Fruit fly (Drosophila melanogaster) whole organism, embryonic: ENCODE results near the gene CG15337.
A peak's percentile ranks its signal among the peaks of the same experiment; 100 is the strongest.

Experiments
- B-H1 ChIP-seq: fragments of 200-800 bp; sonication (Bioruptor generic); IDR thresholded peaks from 3 replicates; pipeline ENCODE4 v1.3.6; 2022; ENCODE audit warnings: missing biosample characterization, missing genetic modification characterization
- B-H2 ChIP-seq: fragments of 200-800 bp; sonication (Bioruptor generic); optimal IDR thresholded peaks from 2 replicates; lab custom pipeline; 2018; ENCODE audit warnings: missing biosample characterization, mild to moderate bottlenecking, missing genetic modification characterization
- C15 ChIP-seq: fragments of 200-800 bp; sonication (Bioruptor generic); IDR thresholded peaks from 3 replicates; pipeline ENCODE4 v1.3.6; 2022; ENCODE audit warnings: missing biosample characterization, missing genetic modification characterization
- CG14441 ChIP-seq: fragments of 200-800 bp; sonication (Bioruptor generic); IDR thresholded peaks from 2 replicates; pipeline ENCODE4 v1.3.6; 2022; ENCODE audit warnings: missing biosample characterization, missing genetic modification characterization
- CG1647 ChIP-seq: fragments of 200-800 bp; sonication (Bioruptor generic); optimal IDR thresholded peaks from 3 replicates; lab custom pipeline; 2016; ENCODE audit warnings: missing biosample characterization, missing genetic modification characterization
- CG17612 ChIP-seq: fragments of 200-800 bp; sonication (Bioruptor generic); IDR thresholded peaks from 2 replicates; pipeline ENCODE4 v1.3.6; 2022; ENCODE audit warnings: missing biosample characterization, missing genetic modification characterization
- CG18764 ChIP-seq: fragments of 200-800 bp; sonication (Bioruptor generic); optimal IDR thresholded peaks from 3 replicates; lab custom pipeline; 2016; ENCODE audit warnings: missing biosample characterization, missing genetic modification characterization
- CG3065 ChIP-seq: fragments of 200-800 bp; sonication (Bioruptor generic); optimal IDR thresholded peaks from 2 replicates; lab custom pipeline; 2016; ENCODE audit warnings: missing biosample characterization, missing genetic modification characterization
- CG31224 ChIP-seq: fragments of 200-800 bp; sonication (Bioruptor generic); IDR thresholded peaks from 2 replicates; pipeline ENCODE4 v1.3.6; 2022; ENCODE audit warnings: missing biosample characterization, missing genetic modification characterization
- CG3281 ChIP-seq: fragments of 200-800 bp; sonication (Bioruptor generic); optimal IDR thresholded peaks from 3 replicates; lab custom pipeline; 2017; ENCODE audit warnings: missing biosample characterization, mild to moderate bottlenecking, missing genetic modification characterization
- CG34376 ChIP-seq: fragments of 200-800 bp; sonication (Bioruptor generic); optimal IDR thresholded peaks from 2 replicates; lab custom pipeline; 2018; ENCODE audit warnings: missing biosample characterization, mild to moderate bottlenecking, missing genetic modification characterization
- CG3995 ChIP-seq: fragments of 200-800 bp; sonication (Bioruptor generic); optimal IDR thresholded peaks from 3 replicates; lab custom pipeline; 2016; ENCODE audit warnings: missing biosample characterization, missing genetic modification characterization
- CG4328 ChIP-seq: fragments of 200-800 bp; sonication (Bioruptor generic); optimal IDR thresholded peaks from 3 replicates; lab custom pipeline; 2017; ENCODE audit warnings: missing biosample characterization, missing genetic modification reagents, missing genetic modification characterization
- CG4424 ChIP-seq: fragments of 200-800 bp; sonication (Bioruptor generic); optimal IDR thresholded peaks from 3 replicates; lab custom pipeline; 2016; ENCODE audit warnings: missing biosample characterization, missing genetic modification characterization
- CG6272 ChIP-seq: fragments of 200-800 bp; sonication (Bioruptor generic); IDR thresholded peaks from 2 replicates; pipeline ENCODE4 v1.3.6; 2022; ENCODE audit warnings: missing biosample characterization, missing genetic modification characterization
- CG7357 ChIP-seq: fragments of 200-800 bp; sonication (Bioruptor generic); IDR thresholded peaks from 3 replicates; pipeline ENCODE4 v1.3.6; 2022; ENCODE audit warnings: missing biosample characterization, missing genetic modification characterization
- CG7987 ChIP-seq: fragments of 200-800 bp; sonication (Bioruptor generic); optimal IDR thresholded peaks from 2 replicates; lab custom pipeline; 2018; ENCODE audit warnings: missing biosample characterization, mild to moderate bottlenecking, missing genetic modification characterization, moderate library complexity
- CG8359 ChIP-seq: fragments of 200-800 bp; sonication (Bioruptor generic); optimal IDR thresholded peaks from 2 replicates; lab custom pipeline; 2017; ENCODE audit warnings: missing biosample characterization, mild to moderate bottlenecking, missing genetic modification characterization, borderline replicate concordance
- CG8924 ChIP-seq: fragments of 200-800 bp; optimal IDR thresholded peaks from 3 replicates; lab custom pipeline; 2019; ENCODE audit warnings: missing biosample characterization, mild to moderate bottlenecking, missing genetic modification characterization, moderate library complexity
- CoRest ChIP-seq: fragments of 200-800 bp; sonication (Bioruptor generic); optimal IDR thresholded peaks from 3 replicates; lab custom pipeline; 2018; ENCODE audit warnings: missing biosample characterization, mild to moderate bottlenecking, missing genetic modification characterization, moderate library complexity
- Fer3 ChIP-seq: fragments of 200-800 bp; sonication (Bioruptor generic); optimal IDR thresholded peaks from 2 replicates; lab custom pipeline; 2018; ENCODE audit warnings: missing biosample characterization, mild to moderate bottlenecking, missing genetic modification characterization, moderate library complexity
- H15 ChIP-seq: fragments of 200-800 bp; sonication (Bioruptor generic); IDR thresholded peaks from 3 replicates; pipeline ENCODE4 v1.3.6; 2022; ENCODE audit warnings: missing biosample characterization, missing genetic modification characterization
- Hey ChIP-seq: fragments of 200-800 bp; sonication (Bioruptor generic); optimal IDR thresholded peaks from 3 replicates; lab custom pipeline; 2018; ENCODE audit warnings: missing biosample characterization, mild to moderate bottlenecking, missing genetic modification characterization
- HmgZ ChIP-seq: fragments of 200-800 bp; sonication (Bioruptor generic); optimal IDR thresholded peaks from 2 replicates; lab custom pipeline; 2018; ENCODE audit warnings: missing biosample characterization, mild to moderate bottlenecking, missing genetic modification characterization
- Lpt ChIP-seq: fragments of >200 bp; optimal IDR thresholded peaks from 2 replicates; lab custom pipeline; 2018; ENCODE audit warnings: missing biosample characterization, missing genetic modification characterization
- Mes4 ChIP-seq: fragments of 200-800 bp; sonication (Bioruptor generic); optimal IDR thresholded peaks from 2 replicates; lab custom pipeline; 2016; ENCODE audit warnings: missing biosample characterization, missing genetic modification characterization
- Sry-δ ChIP-seq: fragments of 200-800 bp; sonication (Bioruptor generic); optimal IDR thresholded peaks from 2 replicates; lab custom pipeline; 2016; ENCODE audit warnings: missing biosample characterization, missing genetic modification characterization
- Stat92E ChIP-seq, 3 experiments: fragments of >200 bp in 2 of 3; fragments of 200-800 bp in 1 of 3; sonication (Bioruptor generic) in 1 of 3; optimal IDR thresholded peaks; 2 replicates each; lab custom pipeline; 2017 to 2019; ENCODE audit warnings: missing biosample characterization in 3 of 3, missing genetic modification characterization in 3 of 3, mild to moderate bottlenecking in 1 of 3, moderate library complexity in 1 of 3
- Xrp1 ChIP-seq: fragments of 200-800 bp; sonication (Bioruptor generic); IDR thresholded peaks from 2 replicates; pipeline ENCODE4 v1.3.6; 2022; ENCODE audit warnings: missing biosample characterization, missing genetic modification characterization
- al ChIP-seq: fragments of 200-800 bp; sonication (Bioruptor generic); IDR thresholded peaks from 2 replicates; pipeline ENCODE4 v1.3.6; 2022; ENCODE audit warnings: missing biosample characterization, missing genetic modification characterization
- ash1 ChIP-seq: fragments of 200-800 bp; sonication (Bioruptor generic); optimal IDR thresholded peaks from 2 replicates; lab custom pipeline; 2018; ENCODE audit warnings: missing biosample characterization, mild to moderate bottlenecking, missing genetic modification characterization
- chinmo ChIP-seq: fragments of 200-800 bp; sonication (Bioruptor generic); IDR thresholded peaks from 4 replicates; pipeline ENCODE4 v1.3.6; 2022; ENCODE audit warnings: missing biosample characterization, missing genetic modification characterization; ENCODE audit not compliant: partially characterized antibody
- crp ChIP-seq, 2 experiments: fragments of 200-800 bp; sonication (Bioruptor generic); optimal IDR thresholded peaks; 2 replicates in 1 of 2; 3 replicates in 1 of 2; lab custom pipeline; 2017; ENCODE audit warnings: missing biosample characterization in 2 of 2, missing genetic modification characterization in 2 of 2, mild to moderate bottlenecking in 1 of 2, moderate library complexity in 1 of 2
- dati ChIP-seq: fragments of 200-800 bp; sonication (Bioruptor generic); IDR thresholded peaks from 2 replicates; pipeline ENCODE4 v1.3.6; 2022; ENCODE audit warnings: missing biosample characterization, missing genetic modification characterization
- dimm ChIP-seq: fragments of 200-800 bp; sonication (Bioruptor generic); IDR thresholded peaks from 2 replicates; pipeline ENCODE4 v1.3.6; 2022; ENCODE audit warnings: missing biosample characterization, missing genetic modification characterization
- dpn ChIP-seq, 2 experiments: fragments of 200-800 bp; sonication (Bioruptor generic); optimal IDR thresholded peaks; 3 replicates each; lab custom pipeline; 2016; ENCODE audit warnings: missing biosample characterization in 2 of 2, missing genetic modification characterization in 2 of 2
- grn ChIP-seq: fragments of 200-800 bp; sonication (Bioruptor generic); optimal IDR thresholded peaks from 3 replicates; lab custom pipeline; 2017; ENCODE audit warnings: missing biosample characterization, missing genetic modification characterization
- hb ChIP-seq: fragments of 200-800 bp; sonication (Bioruptor generic); IDR thresholded peaks from 3 replicates; pipeline ENCODE4 v1.3.6; 2022; ENCODE audit warnings: missing biosample characterization, missing genetic modification characterization; ENCODE audit not compliant: partially characterized antibody
- inv ChIP-seq: fragments of 200-800 bp; sonication (Bioruptor generic); IDR thresholded peaks from 2 replicates; pipeline ENCODE4 v1.3.6; 2022; ENCODE audit warnings: missing biosample characterization, missing genetic modification characterization; ENCODE audit not compliant: partially characterized antibody
- jigr1 ChIP-seq: fragments of 200-800 bp; sonication (Bioruptor generic); IDR thresholded peaks from 3 replicates; pipeline ENCODE4 v1.3.6; 2022; ENCODE audit warnings: missing biosample characterization, missing genetic modification characterization
- knrl ChIP-seq: fragments of 200-800 bp; sonication (Bioruptor generic); IDR thresholded peaks from 3 replicates; pipeline ENCODE4 v1.3.6; 2022; ENCODE audit warnings: missing biosample characterization, missing genetic modification characterization; ENCODE audit not compliant: partially characterized antibody
- nerfin-1 ChIP-seq: fragments of 200-800 bp; sonication (Bioruptor generic); optimal IDR thresholded peaks from 3 replicates; lab custom pipeline; 2019; ENCODE audit warnings: missing biosample characterization, mild to moderate bottlenecking, missing genetic modification characterization, moderate library complexity
- otp ChIP-seq: fragments of 200-800 bp; sonication (Bioruptor generic); IDR thresholded peaks from 3 replicates; pipeline ENCODE4, ENCODE4 v1.3.6; 2022; ENCODE audit warnings: missing biosample characterization, missing genetic modification characterization
- run ChIP-seq: fragments of 200-800 bp; sonication (Bioruptor generic); optimal IDR thresholded peaks from 3 replicates; lab custom pipeline; 2018; ENCODE audit warnings: missing biosample characterization, mild to moderate bottlenecking, missing genetic modification characterization
- seq ChIP-seq: fragments of 200-800 bp; sonication (Bioruptor generic); IDR thresholded peaks from 2 replicates; pipeline ENCODE4 v1.3.6; 2022; ENCODE audit warnings: missing biosample characterization, missing genetic modification characterization
- sug ChIP-seq: fragments of 200-800 bp; optimal IDR thresholded peaks from 2 replicates; lab custom pipeline; 2019; ENCODE audit warnings: missing biosample characterization, mild to moderate bottlenecking, missing genetic modification characterization, moderate library complexity
- tup ChIP-seq: fragments of 200-800 bp; sonication (Bioruptor generic); optimal IDR thresholded peaks from 2 replicates; lab custom pipeline; 2016; ENCODE audit warnings: missing biosample characterization, mild to moderate bottlenecking, missing genetic modification characterization, moderate library complexity
- unc-4 ChIP-seq: fragments of 200-800 bp; sonication (Bioruptor generic); IDR thresholded peaks from 2 replicates; pipeline ENCODE4 v1.3.6; 2022; ENCODE audit warnings: missing biosample characterization, missing genetic modification characterization; ENCODE audit not compliant: partially characterized antibody
- zfh2 ChIP-seq: fragments of 200-800 bp; sonication (Bioruptor generic); optimal IDR thresholded peaks from 2 replicates; lab custom pipeline; 2016; ENCODE audit warnings: missing biosample characterization, missing genetic modification characterization

CG15337 gene

DNA sequence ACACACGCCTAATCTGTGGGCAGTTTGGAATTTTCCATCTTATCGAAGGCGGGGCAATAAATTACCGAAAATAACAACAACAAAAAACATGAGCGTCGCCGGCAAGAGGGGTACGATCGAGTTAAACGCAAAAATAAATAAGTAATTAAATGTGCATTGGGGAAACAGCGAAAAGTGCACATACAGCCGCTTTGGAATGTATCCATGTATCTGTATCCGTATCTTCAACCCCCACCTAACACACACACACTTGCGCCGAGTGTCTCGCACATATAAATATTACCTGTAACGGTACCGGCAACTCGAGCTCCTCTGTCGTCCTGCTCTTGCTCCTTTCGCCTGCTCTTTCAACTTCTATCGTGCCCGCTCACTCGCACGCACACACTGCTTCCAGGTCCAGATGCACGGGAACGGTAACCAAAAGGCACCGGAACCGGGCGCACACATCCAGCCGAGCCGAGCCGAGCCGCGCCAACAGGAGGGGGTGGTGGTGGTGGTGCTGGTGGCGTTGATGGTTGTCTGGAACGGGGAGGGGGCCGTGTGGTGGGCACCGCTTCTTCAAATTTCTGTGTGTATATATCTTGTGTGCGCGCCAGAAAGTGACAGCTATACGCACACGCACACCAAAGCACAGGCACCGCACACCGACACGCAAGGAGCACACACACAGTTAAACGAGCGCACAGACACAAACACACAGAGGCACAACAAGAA is 18.3 kb upstream of the CG15337 start (continued):
- TF ChIP-seq CG3995 (GFP tag; lab: Kevin White, UChicago), result no peak
- no peak for TF ChIP-seq CG7987 (GFP tag; lab: Kevin White, UChicago)
- TF ChIP-seq chinmo (GFP tag; lab: Robert Waterston, UW), result 0 out of 4 replicates have a peak, but pooled peaks have one; percentile 61
- TF ChIP-seq HmgZ (tag; lab: Kevin White, UChicago), result no peak
- TF ChIP-seq B-H1 (GFP tag; lab: Robert Waterston, UW), result no peak
- no peak for TF ChIP-seq crp (GFP tag; optimal IDR thresholded peaks at IDR 0.05; lab: Kevin White, UChicago)
- peak; percentile 39; the same call in 1 of the 2 replicates for TF ChIP-seq seq
- peak; percentile 3 for TF ChIP-seq CG4328 (GFP tag; lab: Kevin White, UChicago)
- TF ChIP-seq grn, result no peak
- TF ChIP-seq dati (GFP tag; lab: Robert Waterston, UW), result no peak
- no peak for TF ChIP-seq Mes4 (GFP tag; lab: Kevin White, UChicago)
- TF ChIP-seq Xrp1 (GFP tag; lab: Robert Waterston, UW), result peak; percentile 21; the same call in 1 of the 2 replicates
- TF ChIP-seq Fer3 (tag; lab: Kevin White, UChicago), result no peak
- no peak for TF ChIP-seq Sry-δ (GFP tag; lab: Kevin White, UChicago)
- no peak for TF ChIP-seq C15 (GFP tag; lab: Robert Waterston, UW)
- no peak for TF ChIP-seq inv
- TF ChIP-seq CG8359 (GFP tag; lab: Kevin White, UChicago), result no peak
- no peak for TF ChIP-seq CG14441 (GFP tag; lab: Robert Waterston, UW)
- TF ChIP-seq knrl (GFP tag; lab: Robert Waterston, UW), result no peak
- TF ChIP-seq ash1 (GFP tag; lab: Kevin White, UChicago), result no peak
- no peak for TF ChIP-seq dimm (GFP tag; lab: Robert Waterston, UW)
- TF ChIP-seq hb (GFP tag; lab: Robert Waterston, UW), result no peak
- no peak for TF ChIP-seq CG31224 (GFP tag; lab: Robert Waterston, UW)
- no peak for TF ChIP-seq Hey (tag; lab: Kevin White, UChicago)
- TF ChIP-seq CG8924 (tag; lab: Kevin White, UChicago), result peak; percentile 4
- 0 out of 2 replicates have a peak, but pooled peaks have one; percentile 8 for TF ChIP-seq unc-4 (GFP tag; lab: Robert Waterston, UW)
- TF ChIP-seq CG6272, result no peak
- TF ChIP-seq tup (GFP tag; lab: Kevin White, UChicago), result no peak
- no peak for TF ChIP-seq H15 (GFP tag; lab: Robert Waterston, UW)
- peak; percentile 24 for TF ChIP-seq zfh2 (GFP tag; lab: Kevin White, UChicago)
- TF ChIP-seq otp (GFP tag; lab: Robert Waterston, UW), result no peak
- TF ChIP-seq CG18764 (GFP tag; lab: Kevin White, UChicago), result no peak
- TF ChIP-seq run (tag; lab: Kevin White, UChicago), result no peak
- no peak for TF ChIP-seq al (GFP tag; lab: Robert Waterston, UW)
- TF ChIP-seq sug (tag; lab: Kevin White, UChicago), result peak; percentile 10
- TF ChIP-seq CG3065 (GFP tag; lab: Kevin White, UChicago), result no peak
- no peak for TF ChIP-seq CG4424 (GFP tag; lab: Kevin White, UChicago)
- TF ChIP-seq CG7357 (GFP tag; lab: Robert Waterston, UW), result no peak
- no peak for TF ChIP-seq B-H2 (GFP tag; lab: Kevin White, UChicago)
- TF ChIP-seq Stat92E (GFP tag; optimal IDR thresholded peaks at IDR 0.05; lab: Kevin White, UChicago), result no peak
- TF ChIP-seq CG34376, result peak; percentile 36
- TF ChIP-seq CG3281, result peak; percentile 31
- TF ChIP-seq dpn (GFP tag; optimal IDR thresholded peaks at IDR 0.05; lab: Kevin White, UChicago), result peak in 1 of 2 experiments; percentile 57
- peak; percentile 27; the same call in 1 of the 2 replicates for TF ChIP-seq CG17612 (GFP tag; lab: Robert Waterston, UW)
- TF ChIP-seq CoRest (tag; lab: Kevin White, UChicago), result no peak
- TF ChIP-seq jigr1 (GFP tag; lab: Robert Waterston, UW), result no peak
- TF ChIP-seq CG1647 (GFP tag; lab: Kevin White, UChicago), result no peak
- peak; percentile 72 for TF ChIP-seq nerfin-1 (tag; lab: Kevin White, UChicago)
- TF ChIP-seq Lpt (GFP tag; lab: Kevin White, UChicago), result no peak
